Fruit fly (Drosophila melanogaster) whole organism, wandering third instar larva: Measurements from ENCODE around the gene CG5541.

Experiments
- Abd-B ChIP-seq: fragments of >200 bp; optimal IDR thresholded peaks from 2 replicates; lab custom pipeline; 2017; ENCODE audit warnings: missing biosample characterization, missing genetic modification characterization
- CG32264 ChIP-seq: fragments of 200-800 bp; sonication (Bioruptor generic); optimal IDR thresholded peaks from 2 replicates; lab custom pipeline; 2016; ENCODE audit warnings: missing biosample characterization, missing genetic modification characterization
- CrebA ChIP-seq: fragments of 200-800 bp; sonication (Bioruptor generic); optimal IDR thresholded peaks from 2 replicates; lab custom pipeline; 2016; ENCODE audit warnings: missing biosample characterization, mild to moderate bottlenecking, missing genetic modification characterization, borderline replicate concordance
- Dfd ChIP-seq: fragments of >200 bp; optimal IDR thresholded peaks from 2 replicates; lab custom pipeline; 2017; ENCODE audit warnings: missing biosample characterization, missing genetic modification characterization
- Dif ChIP-seq: fragments of 200-275, 200-300 bp; sonication (Bioruptor generic); optimal IDR thresholded peaks from 2 replicates; lab custom pipeline; 2018; ENCODE audit warnings: missing biosample characterization, missing genetic modification characterization; ENCODE audit not compliant: partially characterized antibody
- GATAd ChIP-seq: sonication (Bioruptor generic); optimal IDR thresholded peaks from 2 replicates; lab custom pipeline; 2016; ENCODE audit warnings: missing biosample characterization, missing genetic modification characterization
- HLH106 ChIP-seq: fragments of 200-800 bp; optimal IDR thresholded peaks from 3 replicates; lab custom pipeline; 2019; ENCODE audit warnings: missing biosample characterization, mild to moderate bottlenecking, missing genetic modification characterization, moderate library complexity
- Hnf4 ChIP-seq: fragments of 200-800 bp; sonication (Bioruptor generic); optimal IDR thresholded peaks from 2 replicates; lab custom pipeline; 2016; ENCODE audit warnings: missing biosample characterization, mild to moderate bottlenecking, missing genetic modification characterization
- Hr78 ChIP-seq: fragments of >200 bp; optimal IDR thresholded peaks from 2 replicates; lab custom pipeline; 2017; ENCODE audit warnings: missing biosample characterization, missing genetic modification characterization
- Hr83 ChIP-seq: fragments of 200-300 bp; sonication (Bioruptor generic); optimal IDR thresholded peaks from 2 replicates; lab custom pipeline; 2016; ENCODE audit warnings: missing biosample characterization, mild to moderate bottlenecking, missing genetic modification characterization, moderate library complexity; ENCODE audit not compliant: poor library complexity, severe bottlenecking
- Jra ChIP-seq: sonication (Bioruptor generic); optimal IDR thresholded peaks from 2 replicates; lab custom pipeline; 2016; ENCODE audit warnings: missing biosample characterization, missing genetic modification characterization
- Myc ChIP-seq: fragments of >200 bp; optimal IDR thresholded peaks from 2 replicates; lab custom pipeline; 2017
- N ChIP-seq: fragments of >200 bp; optimal IDR thresholded peaks from 2 replicates; lab custom pipeline; 2018; ENCODE audit warnings: missing biosample characterization, missing external identifiers, missing genetic modification characterization
- OdsH ChIP-seq: fragments of 200-800 bp; sonication (Bioruptor generic); optimal IDR thresholded peaks from 2 replicates; lab custom pipeline; 2016; ENCODE audit warnings: missing biosample characterization, mild to moderate bottlenecking, missing genetic modification characterization
- Rel ChIP-seq, 2 experiments: fragments of 200-800 bp; sonication (Bioruptor generic) in 1 of 2; optimal IDR thresholded peaks; 2 replicates in 1 of 2; 3 replicates in 1 of 2; lab custom pipeline; 2016 to 2019; ENCODE audit warnings: mild to moderate bottlenecking in 2 of 2, missing biosample characterization in 2 of 2, missing genetic modification characterization in 2 of 2, moderate library complexity in 1 of 2
- Sp1 ChIP-seq: fragments of 200-800 bp; sonication (Bioruptor generic); optimal IDR thresholded peaks from 3 replicates; lab custom pipeline; 2019; ENCODE audit warnings: missing biosample characterization, mild to moderate bottlenecking, missing genetic modification characterization, moderate library complexity
- Vsx2 ChIP-seq: fragments of 200-300, 225-300 bp; sonication (Bioruptor generic); optimal IDR thresholded peaks from 2 replicates; lab custom pipeline; 2018; ENCODE audit warnings: missing biosample characterization, missing genetic modification characterization; ENCODE audit not compliant: partially characterized antibody
- br ChIP-seq: fragments of 200-800 bp; sonication (Bioruptor generic); optimal IDR thresholded peaks from 2 replicates; lab custom pipeline; 2016; ENCODE audit warnings: missing biosample characterization, missing genetic modification characterization
- brk ChIP-seq: fragments of 200-800 bp; sonication (Bioruptor generic); optimal IDR thresholded peaks from 2 replicates; lab custom pipeline; 2016; ENCODE audit warnings: missing biosample characterization, mild to moderate bottlenecking, missing genetic modification characterization
- dl ChIP-seq, 2 experiments: fragments of 175-275, 200-275 bp in 1 of 2; fragments of 200-275 bp in 1 of 2; sonication (Bioruptor generic); optimal IDR thresholded peaks; lab custom pipeline; 2018; ENCODE audit warnings: mild to moderate bottlenecking in 2 of 2, missing biosample characterization in 2 of 2, missing genetic modification characterization in 2 of 2, moderate library complexity in 2 of 2; ENCODE audit not compliant: partially characterized antibody in 2 of 2, insufficient read depth in 1 of 2
- dmrt93B ChIP-seq: fragments of 200-800 bp; sonication (Bioruptor generic); optimal IDR thresholded peaks from 2 replicates; lab custom pipeline; 2018; ENCODE audit warnings: missing biosample characterization, mild to moderate bottlenecking, missing genetic modification characterization
- ey ChIP-seq: fragments of 200-800 bp; sonication (Bioruptor generic); optimal IDR thresholded peaks from 2 replicates; lab custom pipeline; 2016; ENCODE audit warnings: missing biosample characterization, missing genetic modification characterization
- foxo ChIP-seq, 2 experiments: fragments of 200-800 bp; sonication (Bioruptor generic); optimal IDR thresholded peaks; 2 replicates in 1 of 2; 3 replicates in 1 of 2; lab custom pipeline; 2016 to 2017; ENCODE audit warnings: missing biosample characterization in 2 of 2, missing genetic modification characterization in 2 of 2
- fru ChIP-seq: fragments of 200-800 bp; sonication (Bioruptor generic); optimal IDR thresholded peaks from 3 replicates; lab custom pipeline; 2016; ENCODE audit warnings: missing biosample characterization, mild to moderate bottlenecking, missing genetic modification characterization
- h ChIP-seq: fragments of 200-800 bp; sonication (Bioruptor generic); optimal IDR thresholded peaks from 3 replicates; lab custom pipeline; 2016; ENCODE audit warnings: missing biosample characterization, mild to moderate bottlenecking, missing genetic modification characterization
- jim ChIP-seq: fragments of 175-275, 200-325 bp; sonication (Bioruptor generic); optimal IDR thresholded peaks from 2 replicates; lab custom pipeline; 2016; ENCODE audit warnings: missing biosample characterization, mild to moderate bottlenecking, missing genetic modification characterization
- lola ChIP-seq: fragments of >200 bp; optimal IDR thresholded peaks from 2 replicates; lab custom pipeline; 2017; ENCODE audit warnings: missing biosample characterization, missing genetic modification characterization
- psq ChIP-seq: fragments of 200-800 bp; sonication (Bioruptor generic); optimal IDR thresholded peaks from 3 replicates; lab custom pipeline; 2017; ENCODE audit warnings: missing biosample characterization, mild to moderate bottlenecking, missing genetic modification characterization, moderate library complexity
- rgr ChIP-seq: fragments of 200-800 bp; sonication (Bioruptor generic); optimal IDR thresholded peaks from 3 replicates; lab custom pipeline; 2016; ENCODE audit warnings: missing biosample characterization, mild to moderate bottlenecking, missing genetic modification characterization
- sage ChIP-seq: fragments of 200-800 bp; sonication (Bioruptor generic); optimal IDR thresholded peaks from 2 replicates; lab custom pipeline; 2016; ENCODE audit warnings: missing biosample characterization, mild to moderate bottlenecking, missing genetic modification characterization
- sv ChIP-seq: fragments of 200-800 bp; sonication (Bioruptor generic); optimal IDR thresholded peaks from 3 replicates; lab custom pipeline; 2016; ENCODE audit warnings: missing biosample characterization, missing genetic modification characterization
- tai ChIP-seq: sonication (Bioruptor generic); optimal IDR thresholded peaks from 2 replicates; lab custom pipeline; 2016; ENCODE audit warnings: missing biosample characterization, missing genetic modification characterization
- usp ChIP-seq: fragments of >200 bp; optimal IDR thresholded peaks from 2 replicates; lab custom pipeline; 2017; ENCODE audit warnings: missing biosample characterization, missing genetic modification characterization
- woc ChIP-seq: sonication (Bioruptor generic); optimal IDR thresholded peaks from 2 replicates; lab custom pipeline; 2016; ENCODE audit warnings: missing biosample characterization, mild to moderate bottlenecking, missing genetic modification characterization

Gene CG5541

dm6 chrX:15024728-15025127, 19.2 kb upstream of the CG5541 start:
- no peak for TF ChIP-seq CG32264 (GFP tag; lab: Kevin White, UChicago)
- no peak for TF ChIP-seq Dfd (GFP tag; lab: Kevin White, UChicago)
- no peak for TF ChIP-seq ey
- no peak for TF ChIP-seq tai (GFP tag; lab: Kevin White, UChicago)
- no peak for TF ChIP-seq foxo (GFP tag; optimal IDR thresholded peaks at IDR 0.05; lab: Kevin White, UChicago)
- TF ChIP-seq Abd-B (GFP tag; lab: Kevin White, UChicago): no peak
- no peak for TF ChIP-seq brk (GFP tag; lab: Kevin White, UChicago)
- TF ChIP-seq rgr (GFP tag; lab: Kevin White, UChicago): no peak
- TF ChIP-seq sage: no peak
- no peak for TF ChIP-seq Sp1 (GFP tag; lab: Kevin White, UChicago)
- no peak for TF ChIP-seq Dif (GFP tag; lab: Kevin White, UChicago)
- no peak for TF ChIP-seq sv (GFP tag; lab: Kevin White, UChicago)
- TF ChIP-seq Hnf4 (GFP tag; lab: Kevin White, UChicago): no peak
- no peak for TF ChIP-seq lola (GFP tag; lab: Kevin White, UChicago)
- TF ChIP-seq dl (GFP tag; optimal IDR thresholded peaks at IDR 0.05; lab: Kevin White, UChicago; ENCODE audit: insufficient read depth in 1 of 2, partially characterized antibody in 2 of 2): no peak

dm6 chrX:15025737-15026136, 18.2 kb upstream of the CG5541 start:
- no peak for TF ChIP-seq sv (GFP tag; lab: Kevin White, UChicago)
- TF ChIP-seq usp (GFP tag; lab: Kevin White, UChicago): no peak
- no peak for TF ChIP-seq sage
- TF ChIP-seq Dfd (GFP tag; lab: Kevin White, UChicago): no peak
- no peak for TF ChIP-seq Myc (lab: Kevin White, UChicago)
- peak; percentile 16 for TF ChIP-seq psq (GFP tag; lab: Kevin White, UChicago)
- peak; percentile 71 for TF ChIP-seq Vsx2
- no peak for TF ChIP-seq fru (GFP tag; lab: Kevin White, UChicago)
- peak; percentile 25 for TF ChIP-seq Dif (GFP tag; lab: Kevin White, UChicago)
- no peak for TF ChIP-seq woc
- no peak for TF ChIP-seq Jra (GFP tag; lab: Kevin White, UChicago)
- TF ChIP-seq, all 38 proteins: peak for 3

DNA sequence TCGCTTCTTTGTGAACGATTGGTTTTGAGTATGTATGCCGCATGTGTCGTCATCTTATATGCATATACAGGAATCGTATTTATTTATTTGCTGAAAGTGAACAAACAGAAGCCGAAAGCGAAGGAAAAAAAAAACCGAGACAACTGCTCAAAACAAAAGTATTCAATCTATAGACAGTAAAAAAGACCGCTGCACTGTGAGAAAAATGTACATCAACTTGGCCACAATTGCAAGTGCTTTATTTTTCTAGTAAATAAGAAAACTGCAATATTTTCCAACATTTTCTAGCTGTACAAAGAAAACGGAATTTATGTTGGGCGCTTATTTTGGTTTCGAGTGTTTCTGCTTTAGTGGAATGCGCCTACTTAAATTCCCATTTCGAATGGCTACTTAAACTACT, 17.0 kb upstream of the CG5541 start:
- TF ChIP-seq psq (GFP tag; lab: Kevin White, UChicago) (peak; percentile 41), fru (GFP tag; lab: Kevin White, UChicago) (peak; percentile 44), rgr (GFP tag; lab: Kevin White, UChicago) (peak; percentile 60), N (GFP tag; lab: Kevin White, UChicago) (no peak), dmrt93B (GFP tag; lab: Kevin White, UChicago) (peak; percentile 4), Dfd (GFP tag; lab: Kevin White, UChicago) (no peak), OdsH (GFP tag; lab: Kevin White, UChicago) (peak; percentile 43), sv (GFP tag; lab: Kevin White, UChicago) (no peak), woc (no peak), Dif (GFP tag; lab: Kevin White, UChicago) (no peak), Hr78 (GFP tag; lab: Kevin White, UChicago) (no peak), Hr83 (GFP tag; lab: Kevin White, UChicago) (no peak), Rel (GFP tag; optimal IDR thresholded peaks at IDR 0.05; lab: Kevin White, UChicago) (no peak), Rel (tag; optimal IDR thresholded peaks at IDR 0.05; lab: Kevin White, UChicago) (peak; percentile 25), lola (GFP tag; lab: Kevin White, UChicago) (no peak), Sp1 (GFP tag; lab: Kevin White, UChicago) (peak; percentile 56), HLH106 (tag; lab: Kevin White, UChicago) (peak; percentile 28), CrebA (no peak), GATAd (GFP tag; lab: Kevin White, UChicago) (no peak), Hnf4 (GFP tag; lab: Kevin White, UChicago) (peak; percentile 25), br (peak; percentile 32), h (GFP tag; lab: Kevin White, UChicago) (peak; percentile 41), jim (GFP tag; lab: Kevin White, UChicago) (no peak), ey (peak; percentile 46), CG32264 (GFP tag; lab: Kevin White, UChicago) (no peak), foxo (GFP tag; optimal IDR thresholded peaks at IDR 0.05; lab: Kevin White, UChicago) (peak in 1 of 2 experiments; percentile 55), Myc (lab: Kevin White, UChicago) (no peak), brk (GFP tag; lab: Kevin White, UChicago) (no peak)
